Fruit fly (Drosophila melanogaster) whole organism, embryonic: Measurements from ENCODE around the gene CG6136.

Source experiments
- Antp ChIP-seq: fragments of 200-800 bp; sonication (Bioruptor generic); optimal IDR thresholded peaks from 3 replicates; lab custom pipeline; 2016; ENCODE audit warnings: missing biosample characterization, missing genetic modification characterization
- Asciz ChIP-seq: fragments of 200-800 bp; sonication (Bioruptor generic); optimal IDR thresholded peaks from 2 replicates; lab custom pipeline; 2017; ENCODE audit warnings: missing biosample characterization, mild to moderate bottlenecking, missing genetic modification characterization, missing genetic modification reagents
- Awh ChIP-seq: fragments of 200-800 bp; sonication (Bioruptor generic); IDR thresholded peaks from 2 replicates; pipeline ENCODE4, ENCODE4 v1.3.6; 2022; ENCODE audit warnings: missing biosample characterization, missing genetic modification characterization
- Bdp1 ChIP-seq: fragments of 200-800 bp; sonication (Bioruptor generic); optimal IDR thresholded peaks from 3 replicates; lab custom pipeline; 2016; ENCODE audit warnings: missing biosample characterization, missing genetic modification characterization
- CG1024 ChIP-seq: fragments of 200-800 bp; sonication (Bioruptor generic); IDR thresholded peaks from 2 replicates; pipeline ENCODE4 v1.3.6; 2022; ENCODE audit warnings: missing biosample characterization, missing genetic modification characterization
- CG11093 ChIP-seq: fragments of 200-800 bp; sonication (Bioruptor generic); IDR thresholded peaks from 3 replicates; pipeline ENCODE4 v1.3.6; 2022; ENCODE audit warnings: missing biosample characterization, missing genetic modification characterization
- CG12219 ChIP-seq: fragments of 200-800 bp; sonication (Bioruptor generic); optimal IDR thresholded peaks from 3 replicates; lab custom pipeline; 2018; ENCODE audit warnings: missing biosample characterization, mild to moderate bottlenecking, missing genetic modification characterization
- CG13775 ChIP-seq: fragments of 200-800 bp; sonication (Bioruptor generic); optimal IDR thresholded peaks from 3 replicates; lab custom pipeline; 2017; ENCODE audit warnings: missing biosample characterization, mild to moderate bottlenecking, missing genetic modification characterization
- CG15269 ChIP-seq: fragments of 200-800 bp; sonication (Bioruptor generic); optimal IDR thresholded peaks from 2 replicates; lab custom pipeline; 2018; ENCODE audit warnings: missing biosample characterization, mild to moderate bottlenecking, missing genetic modification characterization, moderate library complexity
- CG1603 ChIP-seq: fragments of 200-800 bp; sonication (Bioruptor generic); optimal IDR thresholded peaks from 2 replicates; lab custom pipeline; 2019; ENCODE audit warnings: missing biosample characterization, mild to moderate bottlenecking, missing genetic modification characterization, moderate library complexity
- CG17328 ChIP-seq: fragments of 200-800 bp; sonication (Bioruptor generic); IDR thresholded peaks from 2 replicates; pipeline ENCODE4 v1.3.6; 2022; ENCODE audit warnings: missing biosample characterization, missing genetic modification characterization
- CG18262 ChIP-seq: fragments of 200-800 bp; optimal IDR thresholded peaks from 3 replicates; lab custom pipeline; 2019; ENCODE audit warnings: missing biosample characterization, mild to moderate bottlenecking, missing genetic modification characterization, moderate library complexity
- CG2712 ChIP-seq: fragments of 200-800 bp; optimal IDR thresholded peaks from 3 replicates; lab custom pipeline; 2019; ENCODE audit warnings: missing biosample characterization, mild to moderate bottlenecking, missing genetic modification characterization, moderate library complexity
- CG2889 ChIP-seq: fragments of 200-800 bp; sonication (Bioruptor generic); IDR thresholded peaks from 3 replicates; pipeline ENCODE4 v1.3.6; 2022; ENCODE audit warnings: missing biosample characterization, missing genetic modification characterization
- CG34422 ChIP-seq: fragments of 200-800 bp; sonication (Bioruptor generic); IDR thresholded peaks from 3 replicates; pipeline ENCODE4 v1.3.6; 2022; ENCODE audit warnings: missing biosample characterization, missing genetic modification characterization
- CG43689 ChIP-seq: fragments of 200-800 bp; sonication (Bioruptor generic); IDR thresholded peaks from 2 replicates; pipeline ENCODE4 v1.3.6; 2022; ENCODE audit warnings: missing biosample characterization, missing genetic modification characterization
- CG5180 ChIP-seq: fragments of 200-800 bp; sonication (Bioruptor generic); optimal IDR thresholded peaks from 3 replicates; lab custom pipeline; 2017; ENCODE audit warnings: missing biosample characterization, missing genetic modification characterization, mild to moderate bottlenecking, moderate library complexity, missing genetic modification reagents
- CG8388 ChIP-seq: fragments of 200-800 bp; sonication (Bioruptor generic); optimal IDR thresholded peaks from 2 replicates; lab custom pipeline; 2019; ENCODE audit warnings: missing biosample characterization, mild to moderate bottlenecking, missing genetic modification characterization, moderate library complexity
- Dfd ChIP-seq, 2 experiments: fragments of >200 bp; optimal IDR thresholded peaks; 2 replicates each; lab custom pipeline; 2017; ENCODE audit warnings: missing biosample characterization in 2 of 2, missing genetic modification characterization in 2 of 2
- Eip74EF ChIP-seq, 2 experiments: fragments of 200-800 bp in 1 of 2; fragments of >200 bp in 1 of 2; sonication (Bioruptor generic) in 1 of 2; optimal IDR thresholded peaks; 2 replicates each; lab custom pipeline; 2017 to 2019; ENCODE audit warnings: missing biosample characterization in 2 of 2, missing genetic modification characterization in 2 of 2, mild to moderate bottlenecking in 1 of 2, moderate library complexity in 1 of 2
- Ets65A ChIP-seq: fragments of 200-800 bp; sonication (Bioruptor generic); peaks from one replicate; lab custom pipeline; 2016; ENCODE audit warnings: missing biosample characterization, missing genetic modification characterization
- Gug ChIP-seq: fragments of 200-800 bp; sonication (Bioruptor generic); IDR thresholded peaks from 4 replicates; pipeline ENCODE4 v1.3.6; 2022; ENCODE audit warnings: missing biosample characterization, missing genetic modification characterization
- H15 ChIP-seq: fragments of 200-800 bp; sonication (Bioruptor generic); IDR thresholded peaks from 3 replicates; pipeline ENCODE4 v1.3.6; 2022; ENCODE audit warnings: missing biosample characterization, missing genetic modification characterization
- HLH3B ChIP-seq: fragments of 200-800 bp; sonication (Bioruptor generic); IDR thresholded peaks from 2 replicates; pipeline ENCODE4 v1.3.6; 2022; ENCODE audit warnings: missing biosample characterization, missing genetic modification characterization
- Hmx ChIP-seq: fragments of 200-800 bp; sonication (Bioruptor generic); optimal IDR thresholded peaks from 2 replicates; lab custom pipeline; 2016; ENCODE audit warnings: missing biosample characterization, missing genetic modification characterization
- Jarid2 ChIP-seq: fragments of 200-800 bp; sonication (Bioruptor generic); optimal IDR thresholded peaks from 3 replicates; lab custom pipeline; 2017; ENCODE audit warnings: mild to moderate bottlenecking, missing biosample characterization, missing genetic modification reagents, missing genetic modification characterization
- Kr ChIP-seq: fragments of 200-800 bp; sonication (Bioruptor generic); optimal IDR thresholded peaks from 2 replicates; lab custom pipeline; 2017; ENCODE audit warnings: missing biosample characterization, mild to moderate bottlenecking, missing genetic modification characterization
- Nf-YA ChIP-seq: fragments of 200-800 bp; sonication (Bioruptor generic); IDR thresholded peaks from 2 replicates; pipeline ENCODE4 v1.3.6; 2022; ENCODE audit warnings: missing biosample characterization, missing genetic modification characterization
- Nf-YB ChIP-seq: fragments of 200-800 bp; sonication (Bioruptor generic); optimal IDR thresholded peaks from 3 replicates; lab custom pipeline; 2019; ENCODE audit warnings: missing biosample characterization, mild to moderate bottlenecking, missing genetic modification characterization, moderate library complexity
- Ptx1 ChIP-seq: fragments of 200-800 bp; sonication (Bioruptor generic); IDR thresholded peaks from 2 replicates; pipeline ENCODE4 v1.3.6; 2022; ENCODE audit warnings: missing biosample characterization, missing genetic modification characterization
- Sox100B ChIP-seq: fragments of 200-800 bp; sonication (Bioruptor generic); optimal IDR thresholded peaks from 3 replicates; lab custom pipeline; 2018; ENCODE audit warnings: missing biosample characterization, mild to moderate bottlenecking, missing genetic modification characterization
- Taf1 ChIP-seq: fragments of 200-800 bp; sonication (Bioruptor generic); IDR thresholded peaks from 2 replicates; pipeline ENCODE4 v1.3.6; 2022; ENCODE audit warnings: missing biosample characterization, missing genetic modification characterization
- ara ChIP-seq: fragments of 200-800 bp; sonication (Bioruptor generic); IDR thresholded peaks from 2 replicates; pipeline ENCODE4 v1.3.6; 2022; ENCODE audit warnings: missing biosample characterization, missing genetic modification characterization
- cato ChIP-seq: fragments of 200-800 bp; sonication (Bioruptor generic); optimal IDR thresholded peaks from 2 replicates; lab custom pipeline; 2016; ENCODE audit warnings: missing biosample characterization, missing genetic modification characterization, borderline replicate concordance
- cg ChIP-seq: fragments of 200-800 bp; sonication (Bioruptor generic); optimal IDR thresholded peaks from 3 replicates; lab custom pipeline; 2019; ENCODE audit warnings: missing biosample characterization, mild to moderate bottlenecking, missing genetic modification characterization, moderate library complexity
- chinmo ChIP-seq: fragments of 200-800 bp; sonication (Bioruptor generic); IDR thresholded peaks from 4 replicates; pipeline ENCODE4 v1.3.6; 2022; ENCODE audit warnings: missing biosample characterization, missing genetic modification characterization; ENCODE audit not compliant: partially characterized antibody
- ci ChIP-seq: fragments of 200-800 bp; sonication (Bioruptor generic); IDR thresholded peaks from 3 replicates; pipeline ENCODE4 v1.3.6; 2022; ENCODE audit warnings: missing biosample characterization, missing genetic modification characterization
- crol ChIP-seq: fragments of 200-800 bp; sonication (Bioruptor generic); IDR thresholded peaks from 2 replicates; pipeline ENCODE4 v1.3.6; 2022; ENCODE audit warnings: missing biosample characterization, missing genetic modification characterization
- dan ChIP-seq: fragments of 200-800 bp; sonication (Bioruptor generic); IDR thresholded peaks from 2 replicates; pipeline ENCODE4 v1.3.6; 2022; ENCODE audit warnings: missing biosample characterization, missing genetic modification characterization
- dysf ChIP-seq: fragments of 200-800 bp; sonication (Bioruptor generic); IDR thresholded peaks from 3 replicates; pipeline ENCODE4 v1.3.6; 2022; ENCODE audit warnings: missing biosample characterization, missing genetic modification characterization
- grau ChIP-seq: fragments of 200-800 bp; optimal IDR thresholded peaks from 3 replicates; lab custom pipeline; 2019; ENCODE audit warnings: missing biosample characterization, mild to moderate bottlenecking, missing genetic modification characterization, moderate library complexity
- kay ChIP-seq: fragments of 200-800 bp; sonication (Bioruptor generic); optimal IDR thresholded peaks from 2 replicates; lab custom pipeline; 2016; ENCODE audit warnings: missing biosample characterization, missing genetic modification characterization
- ken ChIP-seq: fragments of 200-800 bp; sonication (Bioruptor generic); IDR thresholded peaks from 3 replicates; pipeline ENCODE4 v1.3.6; 2022; ENCODE audit warnings: missing biosample characterization, missing genetic modification characterization
- nerfin-1 ChIP-seq: fragments of 200-800 bp; sonication (Bioruptor generic); optimal IDR thresholded peaks from 3 replicates; lab custom pipeline; 2019; ENCODE audit warnings: missing biosample characterization, mild to moderate bottlenecking, missing genetic modification characterization, moderate library complexity
- nmo ChIP-seq: fragments of 200-800 bp; sonication (Bioruptor generic); optimal IDR thresholded peaks from 2 replicates; lab custom pipeline; 2018; ENCODE audit warnings: missing biosample characterization, mild to moderate bottlenecking, missing genetic modification characterization, moderate library complexity
- pb ChIP-seq: fragments of 200-800 bp; sonication (Bioruptor generic); optimal IDR thresholded peaks from 3 replicates; lab custom pipeline; 2016; ENCODE audit warnings: missing biosample characterization, missing genetic modification characterization
- sens ChIP-seq: fragments of 200-800 bp; sonication (Bioruptor generic); peaks from one replicate; lab custom pipeline; 2016; ENCODE audit warnings: missing biosample characterization, missing genetic modification characterization
- slbo ChIP-seq: fragments of 200-800 bp; sonication (Bioruptor generic); IDR thresholded peaks from 2 replicates; pipeline ENCODE4 v1.3.6; 2022; ENCODE audit warnings: missing biosample characterization, missing genetic modification characterization

CG6136 gene

dm6 chr3R:15409772-15410688, 38.0 kb upstream of the CG6136 start (continued):
- TF ChIP-seq Sox100B, result peak; percentile 14
- peak; percentile 66 for TF ChIP-seq Ets65A (GFP tag; lab: Kevin White, UChicago)
- 0 out of 3 replicates have a peak, but pooled peaks have one; percentile 30 for TF ChIP-seq CG11093
- peak; percentile 28 for TF ChIP-seq CG1603
- TF ChIP-seq CG2889 (GFP tag; lab: Robert Waterston, UW), result no peak
- TF ChIP-seq CG18262 (tag; lab: Kevin White, UChicago), result peak; percentile 14
- TF ChIP-seq Nf-YB (GFP tag; lab: Kevin White, UChicago), result no peak
- TF ChIP-seq H15 (GFP tag; lab: Robert Waterston, UW), result no peak
- no peak for TF ChIP-seq Antp (GFP tag; lab: Kevin White, UChicago)
- peak; percentile 13 for TF ChIP-seq CG5180
- TF ChIP-seq cato (GFP tag; lab: Kevin White, UChicago), result no peak
- TF ChIP-seq ara (GFP tag; lab: Robert Waterston, UW), result 0 out of 2 replicates have a peak, but pooled peaks have one; percentile 6
- peak; percentile 75 for TF ChIP-seq cg (GFP tag; lab: Kevin White, UChicago)
- TF ChIP-seq Nf-YA (GFP tag; lab: Robert Waterston, UW), result 0 out of 2 replicates have a peak, but pooled peaks have one; percentile 17
- TF ChIP-seq Taf1, result no peak
- TF ChIP-seq Dfd (GFP tag; optimal IDR thresholded peaks at IDR 0.05; lab: Kevin White, UChicago), result no peak
- TF ChIP-seq nerfin-1, result peak; percentile 21
- TF ChIP-seq HLH3B (GFP tag; lab: Robert Waterston, UW), result peak; percentile 35; the same call in 1 of the 2 replicates
- peak in 1 of 2 experiments; percentile 42 for TF ChIP-seq Eip74EF (GFP tag; optimal IDR thresholded peaks at IDR 0.05; lab: Kevin White, UChicago)
- TF ChIP-seq Hmx (GFP tag; lab: Kevin White, UChicago), result no peak
- TF ChIP-seq sens, result peak; percentile 25
- no peak for TF ChIP-seq kay (GFP tag; lab: Kevin White, UChicago)
- no peak for TF ChIP-seq pb
- no peak for TF ChIP-seq Jarid2
- peak; percentile 16 for TF ChIP-seq CG2712 (tag; lab: Kevin White, UChicago)
- TF ChIP-seq CG1024 (GFP tag; lab: Robert Waterston, UW), result peak; percentile 4; the same call in 1 of the 2 replicates
- peak; percentile 78 for TF ChIP-seq crol (GFP tag; lab: Robert Waterston, UW)
- 0 out of 2 replicates have a peak, but pooled peaks have one; percentile 26 for TF ChIP-seq Awh (GFP tag; lab: Robert Waterston, UW)
- TF ChIP-seq dan (GFP tag; lab: Robert Waterston, UW), result no peak
- peak; percentile 56; the same call in 1 of the 3 replicates for TF ChIP-seq CG34422 (GFP tag; lab: Robert Waterston, UW)
- TF ChIP-seq ken (GFP tag; lab: Robert Waterston, UW), result 0 out of 3 replicates have a peak, but pooled peaks have one; percentile 35
- TF ChIP-seq CG12219 (GFP tag; lab: Kevin White, UChicago), result no peak
- peak; percentile 34 for TF ChIP-seq nmo (GFP tag; lab: Kevin White, UChicago)
- 0 out of 4 replicates have a peak, but pooled peaks have one; percentile 3 for TF ChIP-seq Gug
- peak; percentile 20 for TF ChIP-seq CG13775
- 0 out of 3 replicates have a peak, but pooled peaks have one; percentile 12 for TF ChIP-seq dysf (GFP tag; lab: Robert Waterston, UW)
- no peak for TF ChIP-seq CG17328 (GFP tag; lab: Robert Waterston, UW)
- peak; percentile 98 for TF ChIP-seq CG8388 (GFP tag; lab: Kevin White, UChicago)
- 0 out of 3 replicates have a peak, but pooled peaks have one; percentile 46 for TF ChIP-seq ci (GFP tag; lab: Robert Waterston, UW)
- TF ChIP-seq Ptx1, result peak; percentile 33; the same call in 1 of the 2 replicates
- TF ChIP-seq Asciz (GFP tag; lab: Kevin White, UChicago), result peak; percentile 16
- TF ChIP-seq Kr (GFP tag; lab: Kevin White, UChicago), result no peak
- no peak for TF ChIP-seq CG43689 (GFP tag; lab: Robert Waterston, UW)
- no peak for TF ChIP-seq CG15269 (tag; lab: Kevin White, UChicago)
- no peak for TF ChIP-seq Bdp1 (GFP tag; lab: Kevin White, UChicago)
- 0 out of 4 replicates have a peak, but pooled peaks have one; percentile 46 for TF ChIP-seq chinmo
- TF ChIP-seq grau (tag; lab: Kevin White, UChicago), result peak; percentile 65
- peak; percentile 20; the same call in 1 of the 2 replicates for TF ChIP-seq slbo (GFP tag; lab: Robert Waterston, UW)
